Fruit fly (Drosophila melanogaster): ENCODE data around the gene Setx.

DNA sequence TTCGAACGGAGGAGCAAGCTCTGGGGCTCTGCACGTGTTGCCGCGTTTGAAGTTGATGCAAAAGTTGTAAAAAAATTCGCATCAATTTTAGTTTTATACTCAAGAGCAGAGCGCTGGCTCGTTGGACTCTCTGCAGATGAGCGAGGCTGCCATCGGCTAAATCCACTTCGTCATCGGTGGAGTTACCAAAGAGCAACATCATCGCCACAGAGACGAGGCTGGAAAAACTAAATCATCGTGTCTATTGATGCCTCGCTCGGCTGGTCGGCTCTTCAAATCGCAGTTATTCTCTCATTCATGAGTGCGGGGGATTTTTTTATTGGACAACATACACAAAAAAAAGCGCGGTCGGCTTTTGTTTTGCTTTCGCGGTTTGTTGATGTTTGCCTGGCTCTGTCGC is 28.1 kb upstream of the Setx start, which contains the start of gene CG13675:
- TF ChIP-seq Snoo (tag; optimal IDR thresholded peaks at IDR 0.05) (no peak), CG10348 (GFP tag; IDR thresholded peaks at IDR 0.05) (no peak), EcR (GFP tag; optimal IDR thresholded peaks at IDR 0.05) (no peak), CG9948 (tag; optimal IDR thresholded peaks at IDR 0.05) (no peak)
